Fruit fly (Drosophila melanogaster): ENCODE measurements around the gene CG4911.
A peak's percentile ranks its signal among the peaks of the same experiment; 100 is the strongest.

The CG4911 gene

DNA sequence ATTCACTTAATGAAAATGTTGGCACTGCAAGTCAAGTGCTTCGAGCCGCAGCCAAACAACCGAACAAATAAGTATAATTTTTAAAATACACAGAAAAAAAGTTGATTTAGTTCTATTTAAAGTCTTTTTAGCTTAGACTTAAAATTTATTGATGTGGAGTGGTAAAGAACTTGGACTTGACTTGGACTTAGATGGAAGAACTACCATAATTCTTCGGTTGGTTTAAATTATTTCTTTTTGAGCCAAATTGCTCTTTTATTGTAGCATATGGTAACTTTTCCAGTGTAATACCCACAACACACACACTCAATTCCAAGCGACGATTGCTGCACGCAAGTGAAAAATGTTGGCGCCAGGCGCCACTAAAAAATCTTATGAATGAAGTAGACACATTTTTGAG, 44.5 kb downstream of the CG4911 start (continued):
- TF ChIP-seq CG11560 (tag; IDR thresholded peaks at IDR 0.05) (no peak), sna (GFP tag; IDR thresholded peaks at IDR 0.05; ENCODE audit: partially characterized antibody) (no peak), CG4820 (GFP tag; optimal IDR thresholded peaks at IDR 0.05) (peak; percentile 42), CG8478 (optimal IDR thresholded peaks at IDR 0.05) (no peak), vvl (GFP tag; IDR thresholded peaks at IDR 0.05) (peak; percentile 22; the same call in 1 of the 2 replicates), CG14965 (GFP tag; optimal IDR thresholded peaks at IDR 0.05; ENCODE audit: borderline replicate concordance) (no peak), CG12659 (GFP tag; optimal IDR thresholded peaks at IDR 0.05) (no peak), inv (GFP tag; IDR thresholded peaks at IDR 0.05; ENCODE audit: partially characterized antibody) (no peak), CG1603 (tag; optimal IDR thresholded peaks at IDR 0.05) (peak; percentile 57), pfk (GFP tag; optimal IDR thresholded peaks at IDR 0.05) (no peak), Blimp-1 (GFP tag; optimal IDR thresholded peaks at IDR 0.05) (peak; percentile 5), Kr (GFP tag; optimal IDR thresholded peaks at IDR 0.05) (no peak), CG12155 (GFP tag; optimal IDR thresholded peaks at IDR 0.05) (no peak), B-H2 (GFP tag; optimal IDR thresholded peaks at IDR 0.05) (no peak), CrebB (tag; optimal IDR thresholded peaks at IDR 0.05) (no peak), kah (GFP tag; optimal IDR thresholded peaks at IDR 0.05) (no peak), hb (GFP tag; IDR thresholded peaks at IDR 0.05; ENCODE audit: partially characterized antibody) (no peak), slou (GFP tag; optimal IDR thresholded peaks at IDR 0.05) (no peak), mirr (GFP tag; optimal IDR thresholded peaks at IDR 0.05) (no peak), Xrp1 (GFP tag; IDR thresholded peaks at IDR 0.05) (peak; percentile 68; the same call in 1 of the 2 replicates), ranshi (GFP tag; IDR thresholded peaks at IDR 0.05) (peak; percentile 33; the same call in 1 of the 2 replicates), CG12104 (GFP tag; optimal IDR thresholded peaks at IDR 0.05) (no peak), Elba2 (GFP tag; optimal IDR thresholded peaks at IDR 0.05) (no peak), Pdp1 (GFP tag; optimal IDR thresholded peaks at IDR 0.05) (peak; percentile 34 to 44), Dref (GFP tag; IDR thresholded peaks at IDR 0.05) (no peak), HLH3B (GFP tag; IDR thresholded peaks at IDR 0.05) (peak; percentile 59; the same call in 1 of the 2 replicates), Rx (GFP tag; IDR thresholded peaks at IDR 0.05) (peak; percentile 21; the same call in 1 of the 2 replicates), CG14441 (GFP tag; IDR thresholded peaks at IDR 0.05) (no peak), CG31441 (GFP tag; IDR thresholded peaks at IDR 0.05) (peak; percentile 51; the same call in 1 of the 2 replicates), zen (tag; optimal IDR thresholded peaks at IDR 0.05) (peak; percentile 61), CG8089 (GFP tag; optimal IDR thresholded peaks at IDR 0.05) (peak; percentile 21), nerfin-2 (GFP tag; IDR thresholded peaks at IDR 0.05; ENCODE audit: partially characterized antibody) (no peak), Trl (optimal IDR thresholded peaks at IDR 0.05) (no peak), Trl (GFP tag; optimal IDR thresholded peaks at IDR 0.05) (peak; percentile 31), Doc3 (GFP tag; IDR thresholded peaks at IDR 0.05; ENCODE audit: partially characterized antibody) (no peak), NK7.1 (GFP tag; optimal IDR thresholded peaks at IDR 0.05) (peak; percentile 12), chif (GFP tag; optimal IDR thresholded peaks at IDR 0.05) (peak; percentile 25 to 63), hth (optimal IDR thresholded peaks at IDR 0.05) (no peak), CG10267 (tag; optimal IDR thresholded peaks at IDR 0.05) (peak; percentile 59), ara (GFP tag; IDR thresholded peaks at IDR 0.05) (no peak), CG12071 (GFP tag; optimal IDR thresholded peaks at IDR 0.05) (no peak), CG31365 (tag; optimal IDR thresholded peaks at IDR 0.05) (no peak), CG7556 (GFP tag; optimal IDR thresholded peaks at IDR 0.05) (peak; percentile 20), H2.0 (GFP tag; IDR thresholded peaks at IDR 0.05) (no peak), pnt (GFP tag; optimal IDR thresholded peaks at IDR 0.05) (no peak), CG9727 (GFP tag; optimal IDR thresholded peaks at IDR 0.05) (peak; percentile 67), Atf-2 (GFP tag; optimal IDR thresholded peaks at IDR 0.05) (peak; percentile 44), chm (GFP tag; IDR thresholded peaks at IDR 0.05) (peak; percentile 64; the same call in 1 of the 2 replicates), CG2116 (GFP tag; optimal IDR thresholded peaks at IDR 0.05) (no peak), row (GFP tag; IDR thresholded peaks at IDR 0.05) (peak; percentile 58), CG12744 (GFP tag; optimal IDR thresholded peaks at IDR 0.05) (no peak), CG10979 (tag; optimal IDR thresholded peaks at IDR 0.05) (peak; percentile 76)
